Fruit fly (Drosophila melanogaster): ENCODE data around the gene mRpS31.

DNA sequence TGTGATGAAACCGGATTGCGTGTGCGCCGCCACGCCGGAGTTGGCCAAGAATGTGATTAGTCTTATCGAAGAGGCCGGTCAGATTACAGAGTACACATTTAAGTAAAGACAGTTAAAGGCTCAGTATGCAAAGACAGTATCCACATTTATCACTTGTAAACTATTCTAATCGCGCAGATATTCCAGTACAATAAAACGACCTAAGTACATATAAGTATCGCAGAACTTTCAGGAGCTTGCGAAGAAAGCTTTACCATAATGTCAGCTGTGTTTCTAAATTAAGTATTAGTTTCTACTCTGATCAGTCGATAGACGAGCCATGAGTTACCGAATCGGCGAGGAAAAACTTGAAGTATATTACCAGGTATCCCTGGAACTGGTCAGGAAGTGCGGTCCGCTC lies 26.8 kb upstream of the mRpS31 start, which contains the start of gene CG17028:
- TF ChIP-seq Dif (GFP tag; optimal IDR thresholded peaks at IDR 0.05; ENCODE audit: partially characterized antibody) (no peak), dsf (GFP tag; optimal IDR thresholded peaks at IDR 0.05; ENCODE audit: borderline replicate concordance) (no peak), woc (GFP tag; optimal IDR thresholded peaks at IDR 0.05) (no peak), HLH106 (tag; optimal IDR thresholded peaks at IDR 0.05) (no peak), dmrt93B (GFP tag; optimal IDR thresholded peaks at IDR 0.05) (no peak), br (GFP tag; optimal IDR thresholded peaks at IDR 0.05) (no peak), CrebA (GFP tag; optimal IDR thresholded peaks at IDR 0.05; ENCODE audit: borderline replicate concordance) (no peak), CG32264 (GFP tag; optimal IDR thresholded peaks at IDR 0.05) (no peak), Abd-B (GFP tag; optimal IDR thresholded peaks at IDR 0.05) (no peak), Dfd (GFP tag; optimal IDR thresholded peaks at IDR 0.05) (no peak), jim (GFP tag; optimal IDR thresholded peaks at IDR 0.05) (no peak), Sp1 (GFP tag; optimal IDR thresholded peaks at IDR 0.05) (no peak)

Measured in whole organism, wandering third instar larva.